Worm (Caenorhabditis elegans) whole organism, late embryonic: ENCODE measurements around the gene lin-29.

Experiments used
- C08G9.2 ChIP-seq: sonication (generic microtip); optimal IDR thresholded peaks from 2 replicates; lab custom pipeline; 2016; ENCODE audit warnings: mild to moderate bottlenecking, missing genetic modification characterization, moderate library complexity, missing compliant biosample characterization
- tbx-2 ChIP-seq: sonication (generic microtip); optimal IDR thresholded peaks from 2 replicates; lab custom pipeline; 2016; ENCODE audit warnings: missing genetic modification characterization, missing compliant biosample characterization
- unc-42 ChIP-seq: sonication (generic microtip); optimal IDR thresholded peaks from 2 replicates; lab custom pipeline; 2016; ENCODE audit warnings: missing genotype, missing genetic modification characterization, missing compliant biosample characterization
- unc-55 ChIP-seq: sonication (generic microtip); optimal IDR thresholded peaks from 2 replicates; lab custom pipeline; 2017; ENCODE audit warnings: missing biosample characterization, missing genetic modification reagents, missing genetic modification characterization

- TF ChIP-seq C08G9.2 (tag; lab: Kevin White, UChicago): no peak
- TF ChIP-seq unc-55 (GFP tag; lab: Kevin White, UChicago): no peak
- no peak for TF ChIP-seq tbx-2 (tag; lab: Kevin White, UChicago)
- TF ChIP-seq unc-42: no peak
Observed at ce11 chrII:11901110-11901509, 34.0 kb downstream of the lin-29 start, which contains the start of gene vab-23.
